Worm (Caenorhabditis elegans) whole organism, midembryonic: Measurements from ENCODE around the gene gen-1.
A peak's percentile ranks its signal among the peaks of the same experiment; 100 is the strongest.

Experiments used
- cog-1 ChIP-seq: sonication (generic microtip); optimal IDR thresholded peaks from 2 replicates; lab custom pipeline; 2016; ENCODE audit warnings: missing genetic modification characterization, missing compliant biosample characterization
- flt-1 ChIP-seq: fragments of 200-800 bp; sonication (Bioruptor generic); IDR thresholded peaks from 2 replicates; pipeline ENCODE4 v1.3.6; 2022; ENCODE audit warnings: missing genetic modification characterization, missing compliant biosample characterization
- med-1 ChIP-seq: sonication (generic microtip); optimal IDR thresholded peaks from 2 replicates; lab custom pipeline; 2017; ENCODE audit warnings: missing genetic modification characterization, mild to moderate bottlenecking, missing compliant biosample characterization, antibody characterized with exemption, missing genetic modification reagents; ENCODE audit not compliant: insufficient read depth
- ref-1 ChIP-seq: fragments of 200-800 bp; sonication (Bioruptor generic); conservative IDR thresholded peaks from 2 replicates; pipeline ENCODE4 v1.3.6; 2022; ENCODE audit warnings: missing genetic modification reagents, missing genetic modification characterization, missing compliant biosample characterization
- tab-1 ChIP-seq: fragments of 200-800 bp; sonication (Bioruptor generic); IDR thresholded peaks from 2 replicates; pipeline ENCODE4 v1.3.6; 2022; ENCODE audit warnings: missing genetic modification characterization, missing compliant biosample characterization

DNA sequence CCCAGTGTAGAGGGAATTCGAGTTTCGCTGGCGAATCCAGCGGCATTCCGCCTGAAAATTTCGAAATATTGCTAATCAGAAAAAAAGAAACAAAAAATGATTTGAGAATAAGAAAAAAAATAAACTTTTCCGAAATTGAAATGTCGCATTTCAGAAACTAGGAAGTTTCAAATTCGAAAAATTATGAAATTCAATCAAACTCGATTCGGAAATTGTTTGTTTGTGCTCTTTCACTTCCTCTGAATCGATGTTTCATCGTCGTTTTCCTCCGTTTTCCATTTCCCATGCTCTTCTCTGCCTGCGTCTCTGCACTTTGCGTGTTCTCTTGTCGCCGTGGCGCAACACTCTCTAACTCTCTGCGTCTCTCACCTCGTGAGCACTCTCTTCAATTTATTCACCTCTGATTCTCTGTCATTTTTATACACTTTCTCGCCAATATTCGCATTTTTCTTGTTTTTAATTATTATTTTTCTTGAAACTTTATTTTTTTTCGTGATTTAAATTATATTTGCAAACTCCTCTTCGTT is 30.4 kb upstream of the gen-1 start, which contains the start of gene C18F10.7:
- TF ChIP-seq med-1 (GFP tag; lab: Kevin White, UChicago) (no peak), ref-1 (GFP tag; lab: Robert Waterston, UW) (no peak), tab-1 (GFP tag; lab: Robert Waterston, UW) (no peak), flt-1 (no peak), cog-1 (tag; lab: Kevin White, UChicago) (peak; percentile 6)
